Worm (Caenorhabditis elegans): Measurements from ENCODE around the gene F57B9.3.

The F57B9.3 gene

DNA sequence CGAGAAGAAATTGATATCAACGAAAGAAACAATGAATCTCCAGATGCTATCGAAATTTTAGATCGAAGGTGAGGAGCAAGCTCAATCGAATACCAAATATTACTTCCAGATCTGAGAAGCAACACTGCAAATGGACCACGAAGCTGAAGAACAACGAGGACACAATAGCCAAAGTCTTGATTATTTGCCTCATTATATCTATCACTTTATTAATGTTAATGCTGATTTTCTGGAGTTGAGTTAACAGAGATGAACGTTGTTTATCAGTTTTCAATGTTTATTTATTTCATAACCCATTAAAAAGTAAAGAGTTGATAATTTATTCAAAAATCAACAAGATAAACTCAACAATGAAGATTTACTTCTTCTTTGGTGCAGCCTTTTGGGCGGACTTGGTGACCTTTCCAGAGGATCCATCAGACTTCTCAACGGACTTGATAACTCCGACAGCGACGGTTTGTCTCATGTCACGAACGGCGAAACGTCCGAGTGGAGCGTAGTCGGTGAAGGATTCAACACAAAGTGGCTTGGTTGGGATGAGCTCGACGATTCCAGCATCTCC lies 30.2 kb downstream of the F57B9.3 start:
- TF ChIP-seq zfp-3 (GFP tag; conservative IDR thresholded peaks at IDR 0.05) (peak; percentile 34; the same call in 1 of the 2 replicates), lsy-2 (tag; optimal IDR thresholded peaks at IDR 0.05) (peak in 1 of 2 experiments; percentile 52), nhr-11 (tag; optimal IDR thresholded peaks at IDR 0.05) (no peak), R02D3.7 (tag; optimal IDR thresholded peaks at IDR 0.05) (peak; percentile 25), lin-13 (GFP tag; optimal IDR thresholded peaks at IDR 0.05) (peak; percentile 17), lin-38 (GFP tag; IDR thresholded peaks at IDR 0.05) (peak; percentile 70), lim-7 (GFP tag; IDR thresholded peaks at IDR 0.05) (peak; percentile 6; the same call in 1 of the 2 replicates), Y5F2A.4 (GFP tag; optimal IDR thresholded peaks at IDR 0.05) (peak; percentile 44), nhr-48 (tag; optimal IDR thresholded peaks at IDR 0.05) (peak; percentile 18), ztf-7 (tag; optimal IDR thresholded peaks at IDR 0.05) (no peak), lin-1 (GFP tag; IDR thresholded peaks at IDR 0.05) (peak; percentile 27; the same call in 1 of the 2 replicates), daf-16 (GFP tag; optimal IDR thresholded peaks at IDR 0.05) (no peak), daf-16 (tag; optimal IDR thresholded peaks at IDR 0.05) (peak; percentile 14), tag-97 (GFP tag; IDR thresholded peaks at IDR 0.05) (no peak), snpc-1.2 (GFP tag; IDR thresholded peaks at IDR 0.05) (peak; percentile 76), mes-2 (tag; optimal IDR thresholded peaks at IDR 0.05; ENCODE audit: poor library complexity, severe bottlenecking) (peak; percentile 37), Y48G9A.11 (GFP tag; IDR thresholded peaks at IDR 0.05) (peak; percentile 84), mxl-3 (GFP tag; optimal IDR thresholded peaks at IDR 0.05) (no peak), T26A8.4 (GFP tag; IDR thresholded peaks at IDR 0.05) (peak; percentile 52; the same call in 1 of the 2 replicates), unc-62 (GFP tag; optimal IDR thresholded peaks at IDR 0.05 in 1 of 2) (no peak), unc-62 (tag; optimal IDR thresholded peaks at IDR 0.05) (no peak), lin-29 (GFP tag; IDR thresholded peaks at IDR 0.05) (no peak), Y75B8A.6 (GFP tag; IDR thresholded peaks at IDR 0.05) (0 out of 2 replicates have a peak, but pooled peaks have one; percentile 24), aha-1 (tag) (peak; percentile 20), pha-4 (GFP tag; IDR thresholded peaks at IDR 0.05) (peak; percentile 59; the same call in 1 of the 2 replicates), pha-4 (tag; optimal IDR thresholded peaks at IDR 0.05) (no peak), mep-1 (tag; optimal IDR thresholded peaks at IDR 0.05) (no peak), T20F7.1 (GFP tag; optimal IDR thresholded peaks at IDR 0.05) (peak; percentile 32), unc-130 (GFP tag; optimal IDR thresholded peaks at IDR 0.05) (peak; percentile 76), arid-1 (GFP tag; conservative IDR thresholded peaks at IDR 0.05) (peak; percentile 76), F49E8.2 (tag; optimal IDR thresholded peaks at IDR 0.05; ENCODE audit: borderline replicate concordance) (peak; percentile 90), egl-43 (GFP tag; IDR thresholded peaks at IDR 0.05) (no peak), tra-1 (GFP tag; IDR thresholded peaks at IDR 0.05) (peak; percentile 28; the same call in 1 of the 2 replicates)

DNA sequence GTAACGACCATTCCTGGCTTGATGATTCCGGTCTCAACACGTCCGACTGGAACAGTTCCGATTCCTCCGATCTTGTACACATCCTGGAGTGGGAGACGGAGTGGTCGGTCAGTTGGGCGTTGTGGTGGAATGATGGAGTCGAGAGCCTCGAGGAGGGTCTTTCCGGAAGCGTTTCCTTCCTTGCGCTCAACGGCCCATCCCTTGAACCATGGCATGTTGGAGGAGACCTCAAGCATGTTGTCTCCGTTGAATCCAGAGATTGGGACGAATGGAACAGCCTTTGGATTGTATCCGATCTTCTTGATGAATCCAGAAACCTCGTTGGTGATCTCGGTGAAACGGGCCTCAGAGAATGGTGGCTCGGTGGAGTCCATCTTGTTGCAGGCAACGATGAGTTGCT lies 31.1 kb downstream of the F57B9.3 start:
- TF ChIP-seq set-16 (GFP tag; IDR thresholded peaks at IDR 0.05) (peak; percentile 51), snpc-1.2 (GFP tag; IDR thresholded peaks at IDR 0.05) (peak; percentile 58), nhr-42 (GFP tag; IDR thresholded peaks at IDR 0.05) (no peak), jun-1 (tag; optimal IDR thresholded peaks at IDR 0.05) (no peak), Y48G9A.11 (GFP tag; IDR thresholded peaks at IDR 0.05) (no peak), F10B5.3 (tag; optimal IDR thresholded peaks at IDR 0.05) (no peak), mes-2 (tag; optimal IDR thresholded peaks at IDR 0.05; ENCODE audit: poor library complexity, severe bottlenecking) (no peak)

ce11 chrIII:6971662-6972284 lies 32.1 kb downstream of the F57B9.3 start, which contains the start of the genes eef-1A.1 and rfc-4:
Gene eef-1A.1 (minus strand): TSS chrIII:6971712.
Gene rfc-4 (plus strand): TSS chrIII:6972253.
- peak; percentile 65; the same call in 1 of the 2 replicates for TF ChIP-seq lin-29 (GFP tag; IDR thresholded peaks at IDR 0.05)
- TF ChIP-seq pha-4 (GFP tag; IDR thresholded peaks at IDR 0.05): peak; percentile 76
- TF ChIP-seq pha-4 (tag; optimal IDR thresholded peaks at IDR 0.05): peak; percentile 99
- TF ChIP-seq skn-1 (tag; optimal IDR thresholded peaks at IDR 0.05): no peak
- no peak for TF ChIP-seq ztf-11 (tag; optimal IDR thresholded peaks at IDR 0.05)
- peak; percentile 98 to 100 for TF ChIP-seq lsy-2 (tag; optimal IDR thresholded peaks at IDR 0.05)
- peak; percentile 87 for TF ChIP-seq arid-1 (GFP tag; conservative IDR thresholded peaks at IDR 0.05)
- TF ChIP-seq lim-7 (GFP tag; IDR thresholded peaks at IDR 0.05): peak; percentile 68; the same call in 1 of the 2 replicates
- TF ChIP-seq saeg-2 (GFP tag; IDR thresholded peaks at IDR 0.05): no peak
- TF ChIP-seq rbr-2 (tag; optimal IDR thresholded peaks at IDR 0.05): peak; percentile 94
- no peak for TF ChIP-seq lir-3 (tag; optimal IDR thresholded peaks at IDR 0.05)
- peak; percentile 65 for TF ChIP-seq F10B5.3 (tag; optimal IDR thresholded peaks at IDR 0.05)
- TF ChIP-seq hmg-1.1 (GFP tag; IDR thresholded peaks at IDR 0.05): peak; percentile 92
- TF ChIP-seq daf-12 (tag; optimal IDR thresholded peaks at IDR 0.05): no peak
- TF ChIP-seq lin-39 (tag; optimal IDR thresholded peaks at IDR 0.05): peak; percentile 55
- peak; percentile 88 for TF ChIP-seq ztf-7 (tag; optimal IDR thresholded peaks at IDR 0.05)
- TF ChIP-seq F26F4.8 (GFP tag; conservative IDR thresholded peaks at IDR 0.05): no peak
- peak; percentile 63; the same call in 1 of the 2 replicates for TF ChIP-seq egl-43 (GFP tag; IDR thresholded peaks at IDR 0.05)
- no peak for TF ChIP-seq daf-19 (GFP tag; conservative IDR thresholded peaks at IDR 0.05)
- peak; percentile 98 for TF ChIP-seq nhr-11 (tag; optimal IDR thresholded peaks at IDR 0.05)
